Fruit fly (Drosophila melanogaster) whole organism, adult: Measurements from ENCODE around the gene dib.

Experiments used
- Crg-1 ChIP-seq: fragments of 200-800 bp; sonication (Bioruptor generic); optimal IDR thresholded peaks from 2 replicates; lab custom pipeline; 2016; ENCODE audit warnings: missing biosample characterization, missing genetic modification characterization
- kay ChIP-seq: fragments of 200-800 bp; sonication (Bioruptor generic); peaks from one replicate; lab custom pipeline; 2016; ENCODE audit warnings: missing biosample characterization, missing genetic modification characterization, borderline replicate concordance

DNA sequence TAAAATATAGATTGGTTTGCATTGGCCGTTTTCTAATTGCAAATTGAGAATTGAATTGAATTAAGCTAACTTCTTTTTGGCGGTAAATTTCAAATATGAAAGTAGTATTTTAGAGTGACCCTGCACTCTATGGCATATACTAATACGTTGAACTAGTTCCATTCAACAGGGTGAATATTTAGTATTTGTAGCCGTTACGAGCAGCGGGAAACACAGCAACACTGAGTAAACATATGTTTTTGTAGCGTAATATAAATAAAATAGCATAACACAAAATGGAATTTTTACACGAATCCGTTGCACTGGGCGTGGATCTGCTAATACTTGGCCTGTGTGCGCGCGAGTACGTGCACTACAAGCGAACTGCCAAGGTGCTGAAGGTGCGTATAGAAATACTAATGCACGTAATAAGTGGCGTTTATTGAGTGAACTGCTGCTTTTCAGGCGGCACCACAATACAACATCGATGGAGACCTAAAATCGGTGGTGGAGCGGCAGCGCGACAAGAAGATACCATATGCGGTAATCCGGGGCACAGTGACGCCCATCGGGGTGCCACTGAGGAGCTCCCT lies 40.7 kb upstream of the dib start, which contains the start of gene Mul1:
- no peak for TF ChIP-seq Crg-1 (GFP tag; lab: Kevin White, UChicago)
- no peak for TF ChIP-seq kay (GFP tag; lab: Kevin White, UChicago)
